Worm (Caenorhabditis elegans): ENCODE data around the gene F28F5.6.

The F28F5.6 gene

DNA sequence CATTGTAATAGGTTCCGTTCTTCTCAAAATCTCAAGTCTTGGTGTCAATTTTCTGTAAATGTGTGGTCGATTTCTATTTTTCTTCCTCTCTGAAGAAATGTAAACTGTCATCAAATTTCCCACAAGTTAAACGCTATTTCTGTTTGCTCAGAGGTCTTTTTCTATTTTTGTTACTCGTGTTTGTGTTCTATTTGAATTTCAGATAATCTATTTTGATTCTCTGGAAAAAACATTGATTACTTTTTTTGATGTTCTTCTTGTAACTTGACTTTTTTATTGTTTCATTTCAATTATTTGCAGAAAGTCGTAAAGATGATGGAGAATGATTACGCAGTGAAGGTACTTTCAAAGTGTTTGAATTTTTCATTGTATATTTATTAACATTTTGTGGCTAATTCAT lies 16.7 kb downstream of the F28F5.6 start, which contains the start of gene lim-8:
lim-8 (plus strand) TSS at position 301 of the 400 bp plus-strand sequence.
- TF ChIP-seq dpl-1 (GFP tag; optimal IDR thresholded peaks at IDR 0.05): no peak
- no peak for TF ChIP-seq F57A8.1 (GFP tag; optimal IDR thresholded peaks at IDR 0.05)
- TF ChIP-seq nhr-120 (GFP tag; IDR thresholded peaks at IDR 0.05): no peak
- no peak for TF ChIP-seq ceh-40 (GFP tag; IDR thresholded peaks at IDR 0.05)
- TF ChIP-seq bed-1 (GFP tag; IDR thresholded peaks at IDR 0.05): no peak
- TF ChIP-seq cebp-2 (GFP tag; IDR thresholded peaks at IDR 0.05): no peak
- no peak for TF ChIP-seq hlh-26 (GFP tag; conservative IDR thresholded peaks at IDR 0.05)
- TF ChIP-seq ztf-28 (GFP tag; IDR thresholded peaks at IDR 0.05): no peak
- no peak for TF ChIP-seq dox-1 (GFP tag; IDR thresholded peaks at IDR 0.05)
- TF ChIP-seq snpc-1.3 (tag; optimal IDR thresholded peaks at IDR 0.05; ENCODE audit: insufficient read depth): no peak
- no peak for TF ChIP-seq bed-2 (GFP tag; IDR thresholded peaks at IDR 0.05)
- TF ChIP-seq xnd-1 (tag; optimal IDR thresholded peaks at IDR 0.05): no peak
- TF ChIP-seq B0035.1 (tag; optimal IDR thresholded peaks at IDR 0.05): no peak
- no peak for TF ChIP-seq B0261.1 (tag; optimal IDR thresholded peaks at IDR 0.05)
- no peak for TF ChIP-seq egrh-3 (GFP tag; IDR thresholded peaks at IDR 0.05)
- TF ChIP-seq rcor-1 (GFP tag; IDR thresholded peaks at IDR 0.05): no peak
- no peak for TF ChIP-seq mxl-1 (tag; optimal IDR thresholded peaks at IDR 0.05)
- no peak for TF ChIP-seq egl-18 (GFP tag; IDR thresholded peaks at IDR 0.05)

DNA sequence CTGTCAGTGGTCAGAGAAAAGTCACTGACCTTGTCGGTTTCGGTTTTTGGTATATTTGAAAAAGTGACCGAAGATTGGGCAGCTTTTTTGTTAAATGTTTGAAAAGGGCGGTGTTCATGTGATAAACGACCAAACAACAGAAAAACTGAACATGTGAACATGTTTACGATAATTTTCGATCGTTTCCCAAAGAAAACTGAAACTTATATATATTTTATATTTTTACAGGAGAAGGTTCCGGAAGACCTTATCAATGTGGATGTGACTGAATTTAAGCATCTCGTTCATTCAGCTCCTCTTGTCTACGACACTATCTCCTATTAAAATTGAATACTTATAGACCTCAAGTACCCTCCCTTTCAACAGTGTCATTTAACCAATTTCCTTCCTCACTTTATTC lies 19.5 kb downstream of the F28F5.6 start:
- TF ChIP-seq ztf-26 (tag; optimal IDR thresholded peaks at IDR 0.05) (no peak), snpc-4 (GFP tag; optimal IDR thresholded peaks at IDR 0.05) (no peak), snpc-4 (tag; optimal IDR thresholded peaks at IDR 0.05) (no peak), lin-40 (tag; optimal IDR thresholded peaks at IDR 0.05) (no peak), F37B4.10 (GFP tag; IDR thresholded peaks at IDR 0.05) (no peak)

DNA sequence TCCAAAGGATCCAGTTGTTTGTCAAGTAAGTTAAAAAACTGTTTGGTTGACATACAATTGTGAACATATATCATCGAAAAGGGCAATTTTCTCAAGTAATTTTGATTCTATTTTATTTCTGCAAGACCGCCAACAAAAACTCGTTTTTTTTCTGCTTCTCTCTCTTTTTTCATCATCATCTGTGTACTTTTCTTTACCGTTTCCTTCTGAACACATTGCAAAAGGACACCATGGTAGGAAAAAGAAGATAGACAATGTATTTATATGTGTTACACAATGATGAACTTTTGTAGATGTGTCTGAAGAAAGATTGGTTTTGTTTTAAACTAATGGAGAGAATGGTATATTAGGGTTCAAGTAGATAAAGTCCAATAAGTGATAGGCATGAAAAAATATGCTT lies 20.3 kb downstream of the F28F5.6 start:
- TF ChIP-seq K12H6.12 (tag; optimal IDR thresholded peaks at IDR 0.05) (no peak), ztf-18 (tag; optimal IDR thresholded peaks at IDR 0.05) (no peak), F22D6.2 (tag; optimal IDR thresholded peaks at IDR 0.05) (no peak), rcor-1 (GFP tag; IDR thresholded peaks at IDR 0.05) (no peak), nhr-90 (tag; optimal IDR thresholded peaks at IDR 0.05) (no peak), ztf-6 (GFP tag; IDR thresholded peaks at IDR 0.05) (no peak), hmg-1.2 (GFP tag; IDR thresholded peaks at IDR 0.05) (no peak), F37B4.10 (GFP tag; IDR thresholded peaks at IDR 0.05) (no peak), egl-44 (GFP tag; IDR thresholded peaks at IDR 0.05) (no peak), F49E8.2 (tag; optimal IDR thresholded peaks at IDR 0.05; ENCODE audit: insufficient read depth) (no peak), let-526 (GFP tag; IDR thresholded peaks at IDR 0.05) (no peak), attf-3 (GFP tag; conservative IDR thresholded peaks at IDR 0.05) (no peak), lin-35 (GFP tag; optimal IDR thresholded peaks at IDR 0.05) (no peak), gei-17 (GFP tag; optimal IDR thresholded peaks at IDR 0.05) (no peak)

DNA sequence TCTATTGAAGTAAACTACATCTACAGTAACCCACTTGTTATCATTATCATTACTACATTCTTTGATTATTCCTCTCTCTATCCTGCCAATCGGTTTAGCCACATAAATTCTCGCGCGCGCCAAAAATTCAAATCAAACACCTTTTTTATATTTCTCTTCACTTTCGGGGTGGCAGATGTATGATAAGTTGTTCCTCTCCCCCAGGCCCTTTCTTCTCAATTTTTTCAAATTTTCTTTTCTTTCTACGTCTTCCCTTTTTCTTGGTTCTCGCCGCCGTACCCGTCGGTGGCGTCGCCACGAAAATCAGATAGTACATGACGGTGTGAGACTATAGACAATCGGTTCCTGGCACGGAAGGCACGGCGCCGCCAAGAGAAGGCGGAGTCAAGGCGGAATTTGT lies 21.2 kb downstream of the F28F5.6 start, which contains the start of gene R05H11.2:
R05H11.2 (plus strand) TSS at position 333 of the 400 bp plus-strand sequence.
- TF ChIP-seq ceh-100 (GFP tag; IDR thresholded peaks at IDR 0.05) (no peak), attf-5 (GFP tag; optimal IDR thresholded peaks at IDR 0.05) (no peak), F57C9.4 (tag; optimal IDR thresholded peaks at IDR 0.05) (no peak), efl-1 (GFP tag; optimal IDR thresholded peaks at IDR 0.05) (no peak), let-526 (GFP tag; IDR thresholded peaks at IDR 0.05) (no peak)
